Fruit fly (Drosophila melanogaster): Measurements from ENCODE around the gene mahe.

- TF ChIP-seq pan (optimal IDR thresholded peaks at IDR 0.05) = no peak
- TF ChIP-seq psq (optimal IDR thresholded peaks at IDR 0.05) = no peak
- TF ChIP-seq EcR (GFP tag; optimal IDR thresholded peaks at IDR 0.05) = no peak
These were observed 6.3 kb downstream of the mahe start for dm6 chrX:7924913-7925312.

All from whole organism.